Worm (Caenorhabditis elegans) whole organism, L1 larva: Measurements from ENCODE around the gene Y54F10BM.6.

Experiments
- alr-1 ChIP-seq: fragments of 200-800 bp; sonication (Bioruptor generic); optimal IDR thresholded peaks from 2 replicates; lab custom pipeline; 2018; ENCODE audit warnings: borderline replicate concordance, mild to moderate bottlenecking, missing genetic modification characterization, missing compliant biosample characterization
- ama-1 ChIP-seq: fragments of 150-350 bp; optimal IDR thresholded peaks from 2 replicates; lab custom pipeline; 2014
- efl-3 ChIP-seq: fragments of 200-800 bp; sonication (Bioruptor generic); optimal IDR thresholded peaks from 2 replicates; lab custom pipeline; 2018; ENCODE audit warnings: mild to moderate bottlenecking, missing genetic modification characterization, missing compliant biosample characterization
- elt-3 ChIP-seq, 6 experiments: fragments of 150-350 bp in 1 of 6; sonication (generic microtip); optimal IDR thresholded peaks; 2 replicates each; lab custom pipeline; 2017 to 2018; ENCODE audit warnings: missing biosample characterization in 6 of 6, missing genetic modification characterization in 6 of 6, inconsistent platforms in 1 of 6
- hpl-2 ChIP-seq: fragments of 150-350 bp; optimal IDR thresholded peaks from 2 replicates; lab custom pipeline; 2014; ENCODE audit warnings: missing biosample characterization, missing genetic modification reagents, missing genetic modification characterization
- mdl-1 ChIP-seq, 2 experiments: fragments of 150-350 bp; optimal IDR thresholded peaks; 2 replicates each; lab custom pipeline; 2014 to 2017; ENCODE audit warnings: missing biosample characterization in 2 of 2, missing genetic modification characterization in 2 of 2, inconsistent platforms in 1 of 2
- pqm-1 ChIP-seq: sonication (generic microtip); optimal IDR thresholded peaks from 3 replicates; lab custom pipeline; 2017; ENCODE audit warnings: missing biosample characterization, missing genetic modification characterization
- skn-1 ChIP-seq: fragments of 150-350 bp; optimal IDR thresholded peaks from 2 replicates; lab custom pipeline; 2014; ENCODE audit warnings: missing biosample characterization, missing genetic modification characterization
- sptf-1 ChIP-seq: fragments of 150-350 bp; optimal IDR thresholded peaks from 2 replicates; lab custom pipeline; 2014; ENCODE audit warnings: missing biosample characterization, missing genetic modification characterization
- unc-130 ChIP-seq: fragments of 150-350 bp; optimal IDR thresholded peaks from 2 replicates; lab custom pipeline; 2017; ENCODE audit warnings: missing biosample characterization, missing genetic modification characterization, inconsistent platforms

ce11 chrIII:2262942-2263341 lies at the start of gene Y54F10BM.6:
- TF ChIP-seq skn-1 (tag; lab: Kevin White, UChicago) (no peak), elt-3 (tag; optimal IDR thresholded peaks at IDR 0.05; lab: Kevin White, UChicago) (no peak), hpl-2 (GFP tag; lab: Kevin White, UChicago) (no peak), alr-1 (tag; lab: Kevin White, UChicago) (no peak), efl-3 (no peak), unc-130 (no peak), sptf-1 (no peak), ama-1 (lab: Kevin White, UChicago) (no peak), mdl-1 (tag; optimal IDR thresholded peaks at IDR 0.05; lab: Kevin White, UChicago) (no peak), pqm-1 (no peak)
